Worm (Caenorhabditis elegans) whole organism, late embryonic: ENCODE data around the gene sdz-37.
"Not testable (repeated sequence)": the region's sequence is repeated elsewhere in the genome, so short reads cannot be mapped to it uniquely, and the experiment has no call there.

Experiments
- C08G9.2 ChIP-seq: sonication (generic microtip); optimal IDR thresholded peaks from 2 replicates; lab custom pipeline; 2016; ENCODE audit warnings: mild to moderate bottlenecking, missing genetic modification characterization, moderate library complexity, missing compliant biosample characterization
- T23F11.4 ChIP-seq: fragments of 200-800 bp; sonication (Bioruptor generic); optimal IDR thresholded peaks from 2 replicates; lab custom pipeline; 2018; ENCODE audit warnings: mild to moderate bottlenecking, missing genetic modification characterization, missing compliant biosample characterization
- ama-1 ChIP-seq: fragments of 150-350 bp; optimal IDR thresholded peaks from 2 replicates; lab custom pipeline; 2014
- ceh-14 ChIP-seq: sonication (generic microtip); optimal IDR thresholded peaks from 2 replicates; lab custom pipeline; 2016; ENCODE audit warnings: missing genotype, missing genetic modification characterization, missing compliant biosample characterization
- ceh-18 ChIP-seq: sonication (generic microtip); optimal IDR thresholded peaks from 2 replicates; lab custom pipeline; 2016; ENCODE audit warnings: missing genetic modification characterization, missing compliant biosample characterization
- ceh-19 ChIP-seq: fragments of 200-800 bp; sonication (Bioruptor generic); optimal IDR thresholded peaks from 2 replicates; lab custom pipeline; 2018; ENCODE audit warnings: mild to moderate bottlenecking, missing genetic modification characterization, missing compliant biosample characterization
- ceh-2 ChIP-seq: sonication (generic microtip); optimal IDR thresholded peaks from 2 replicates; lab custom pipeline; 2016; ENCODE audit warnings: missing genotype, missing genetic modification characterization, missing compliant biosample characterization
- ceh-24 ChIP-seq: sonication (generic microtip); optimal IDR thresholded peaks from 2 replicates; lab custom pipeline; 2016; ENCODE audit warnings: mild to moderate bottlenecking, missing genetic modification characterization, missing compliant biosample characterization
- ceh-30 ChIP-seq: fragments of 150-350 bp; optimal IDR thresholded peaks from 2 replicates; lab custom pipeline; 2014; ENCODE audit warnings: missing biosample characterization, missing genetic modification characterization
- ceh-31 ChIP-seq: sonication (generic microtip); optimal IDR thresholded peaks from 2 replicates; lab custom pipeline; 2016; ENCODE audit warnings: missing genetic modification characterization, missing compliant biosample characterization
- ceh-34 ChIP-seq: sonication (generic microtip); optimal IDR thresholded peaks from 2 replicates; lab custom pipeline; 2016; ENCODE audit warnings: mild to moderate bottlenecking, missing genetic modification characterization, missing compliant biosample characterization
- ceh-9 ChIP-seq: sonication (generic microtip); optimal IDR thresholded peaks from 2 replicates; lab custom pipeline; 2016; ENCODE audit warnings: mild to moderate bottlenecking, missing genetic modification characterization, inconsistent platforms, missing compliant biosample characterization
- che-1 ChIP-seq: sonication (generic microtip); optimal IDR thresholded peaks from 2 replicates; lab custom pipeline; 2016; ENCODE audit warnings: mild to moderate bottlenecking, missing genetic modification characterization, missing compliant biosample characterization
- elt-2 ChIP-seq: sonication (generic microtip); optimal IDR thresholded peaks from 2 replicates; lab custom pipeline; 2016; ENCODE audit warnings: missing genetic modification reagents, missing genetic modification characterization, missing compliant biosample characterization
- eyg-1 ChIP-seq: sonication (generic microtip); optimal IDR thresholded peaks from 2 replicates; lab custom pipeline; 2016; ENCODE audit warnings: missing genotype, missing genetic modification characterization, missing compliant biosample characterization
- hlh-13 ChIP-seq: fragments of 200-800 bp; sonication (Bioruptor generic); optimal IDR thresholded peaks from 2 replicates; lab custom pipeline; 2018; ENCODE audit warnings: mild to moderate bottlenecking, missing genetic modification characterization, missing compliant biosample characterization
- lim-6 ChIP-seq: sonication (generic microtip); optimal IDR thresholded peaks from 2 replicates; lab custom pipeline; 2016; ENCODE audit warnings: missing genetic modification characterization, missing compliant biosample characterization
- lin-11 ChIP-seq: fragments of 200-800 bp; sonication (Bioruptor generic); optimal IDR thresholded peaks from 2 replicates; lab custom pipeline; 2018; ENCODE audit warnings: mild to moderate bottlenecking, missing genetic modification characterization, missing compliant biosample characterization
- madf-2 ChIP-seq: sonication (generic microtip); optimal IDR thresholded peaks from 2 replicates; lab custom pipeline; 2017; ENCODE audit warnings: missing genetic modification characterization, missing compliant biosample characterization
- nfya-1 ChIP-seq: sonication (generic microtip); optimal IDR thresholded peaks from 2 replicates; lab custom pipeline; 2017; ENCODE audit warnings: missing genetic modification characterization, mild to moderate bottlenecking, missing compliant biosample characterization, antibody characterized with exemption, moderate library complexity
- nhr-11 ChIP-seq: fragments of 150-350 bp; optimal IDR thresholded peaks from 2 replicates; lab custom pipeline; 2014; ENCODE audit warnings: missing biosample characterization, missing genetic modification characterization
- nhr-232 ChIP-seq: sonication (generic microtip); optimal IDR thresholded peaks from 2 replicates; lab custom pipeline; 2016; ENCODE audit warnings: missing genetic modification characterization, missing compliant biosample characterization
- odd-2 ChIP-seq: sonication (generic microtip); optimal IDR thresholded peaks from 2 replicates; lab custom pipeline; 2017; ENCODE audit warnings: antibody characterized with exemption, mild to moderate bottlenecking, missing genetic modification characterization, missing compliant biosample characterization
- pat-9 ChIP-seq: fragments of 200-800 bp; sonication (Bioruptor generic); optimal IDR thresholded peaks from 2 replicates; lab custom pipeline; 2018; ENCODE audit warnings: mild to moderate bottlenecking, missing genetic modification characterization, moderate library complexity, missing compliant biosample characterization
- pax-1 ChIP-seq: fragments of 150-350 bp; optimal IDR thresholded peaks from 2 replicates; lab custom pipeline; 2014; ENCODE audit warnings: missing biosample characterization, missing genetic modification characterization
- pha-4 ChIP-seq: fragments of 150-350 bp; optimal IDR thresholded peaks from 2 replicates; lab custom pipeline; 2018; ENCODE audit warnings: missing biosample characterization, missing genetic modification reagents, missing genetic modification characterization
- sox-2 ChIP-seq: fragments of 200-800 bp; sonication (Bioruptor generic); IDR thresholded peaks from 2 replicates; pipeline ENCODE4 v1.3.6; 2022; ENCODE audit warnings: missing genetic modification reagents, missing genetic modification characterization, missing compliant biosample characterization
- tbx-2 ChIP-seq: sonication (generic microtip); optimal IDR thresholded peaks from 2 replicates; lab custom pipeline; 2016; ENCODE audit warnings: missing genetic modification characterization, missing compliant biosample characterization
- tbx-7 ChIP-seq: sonication (generic microtip); optimal IDR thresholded peaks from 2 replicates; lab custom pipeline; 2016; ENCODE audit warnings: missing genotype, missing genetic modification characterization, missing compliant biosample characterization
- unc-42 ChIP-seq: sonication (generic microtip); optimal IDR thresholded peaks from 2 replicates; lab custom pipeline; 2016; ENCODE audit warnings: missing genotype, missing genetic modification characterization, missing compliant biosample characterization
- unc-55 ChIP-seq: sonication (generic microtip); optimal IDR thresholded peaks from 2 replicates; lab custom pipeline; 2017; ENCODE audit warnings: missing biosample characterization, missing genetic modification reagents, missing genetic modification characterization
- unc-86 ChIP-seq: sonication (generic microtip); optimal IDR thresholded peaks from 2 replicates; lab custom pipeline; 2016; ENCODE audit warnings: missing genetic modification characterization, missing compliant biosample characterization
- zip-5 ChIP-seq: sonication (generic microtip); optimal IDR thresholded peaks from 2 replicates; lab custom pipeline; 2016; ENCODE audit warnings: missing genetic modification characterization, missing compliant biosample characterization
- ztf-16 ChIP-seq: sonication (generic microtip); optimal IDR thresholded peaks from 2 replicates; lab custom pipeline; 2017; ENCODE audit warnings: missing genetic modification characterization, missing compliant biosample characterization

Gene sdz-37

DNA sequence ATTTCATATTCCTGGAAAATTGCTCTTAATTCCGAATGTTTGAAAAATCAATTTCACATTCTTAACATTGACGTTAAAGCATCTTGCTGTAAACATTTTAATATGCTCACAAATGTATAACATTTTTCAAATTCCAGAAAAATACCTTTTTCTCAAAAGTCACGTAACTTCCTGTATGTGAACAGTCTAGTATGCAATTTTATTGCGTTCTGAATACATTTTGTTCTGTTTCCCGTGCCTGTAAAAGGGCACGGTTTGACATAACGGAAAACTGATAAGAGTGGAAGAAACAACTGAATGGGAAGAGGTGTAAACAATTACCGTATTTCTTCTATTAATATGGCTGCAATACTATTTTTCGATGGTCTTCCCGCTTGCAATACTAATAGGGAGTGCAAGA, 18.2 kb downstream of the sdz-37 start:
- TF ChIP-seq tbx-7 (tag; lab: Kevin White, UChicago) (no peak), nhr-232 (tag; lab: Kevin White, UChicago) (no peak), ceh-9 (tag; lab: Kevin White, UChicago) (no peak), tbx-2 (no peak)
- TF ChIP-seq, all 69 proteins: peak for 0

DNA sequence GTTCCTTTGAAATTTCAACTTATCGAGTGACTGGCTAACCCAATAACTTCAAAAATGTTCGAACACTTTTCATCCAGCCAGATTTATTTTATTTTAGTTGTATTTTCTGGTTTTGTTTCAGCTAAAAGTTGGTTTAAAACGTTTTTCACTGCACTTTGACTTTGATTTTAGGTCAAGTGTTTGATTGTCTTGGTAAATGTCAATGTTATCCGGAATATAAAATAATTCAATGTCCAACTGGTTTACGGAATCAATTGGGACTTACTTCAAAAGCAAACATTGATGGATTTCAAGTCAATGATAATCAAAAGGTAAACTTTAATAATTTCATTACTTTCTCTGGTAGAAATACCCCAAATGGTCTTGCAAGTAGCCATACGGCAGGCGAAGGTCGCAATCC, 19.2 kb downstream of the sdz-37 start:
- TF ChIP-seq tbx-2 (no peak), ceh-24 (tag; lab: Kevin White, UChicago) (no peak), tbx-7 (tag; lab: Kevin White, UChicago) (no peak), elt-2 (tag; lab: Kevin White, UChicago) (no peak), che-1 (no peak), ceh-31 (tag; lab: Kevin White, UChicago) (no peak), ceh-18 (tag; lab: Kevin White, UChicago) (no peak), lin-11 (tag; lab: Kevin White, UChicago) (no peak), madf-2 (tag; lab: Kevin White, UChicago) (no peak), ceh-19 (no peak), nfya-1 (no peak), hlh-13 (GFP tag; lab: Kevin White, UChicago) (no peak), ceh-30 (tag; lab: Kevin White, UChicago) (no peak)

DNA sequence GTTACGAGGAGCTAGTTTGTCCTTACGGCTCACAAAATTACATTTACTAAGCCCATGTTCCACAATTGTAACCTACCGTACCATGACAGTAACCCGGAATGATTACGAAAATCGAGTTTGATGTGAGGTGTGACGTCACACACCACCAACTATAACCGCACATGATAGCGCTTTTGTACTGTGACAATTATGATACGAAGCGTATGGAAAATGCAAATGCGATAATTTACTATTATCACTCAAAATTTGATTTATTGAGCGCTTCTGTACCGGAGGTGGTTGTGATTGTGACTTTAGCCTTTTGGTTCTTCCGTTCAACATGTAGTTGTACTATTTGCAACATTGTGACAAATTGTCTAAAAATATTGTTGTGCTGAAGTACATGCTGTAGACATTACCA, 21.0 kb downstream of the sdz-37 start:
- TF ChIP-seq T23F11.4 (no peak), pat-9 (tag; lab: Kevin White, UChicago) (no peak), ama-1 (lab: Kevin White, UChicago) (no peak), unc-86 (no peak), lim-6 (no peak), ceh-34 (tag; lab: Kevin White, UChicago) (no peak)
- TF ChIP-seq, all 69 proteins: peak for 0

DNA sequence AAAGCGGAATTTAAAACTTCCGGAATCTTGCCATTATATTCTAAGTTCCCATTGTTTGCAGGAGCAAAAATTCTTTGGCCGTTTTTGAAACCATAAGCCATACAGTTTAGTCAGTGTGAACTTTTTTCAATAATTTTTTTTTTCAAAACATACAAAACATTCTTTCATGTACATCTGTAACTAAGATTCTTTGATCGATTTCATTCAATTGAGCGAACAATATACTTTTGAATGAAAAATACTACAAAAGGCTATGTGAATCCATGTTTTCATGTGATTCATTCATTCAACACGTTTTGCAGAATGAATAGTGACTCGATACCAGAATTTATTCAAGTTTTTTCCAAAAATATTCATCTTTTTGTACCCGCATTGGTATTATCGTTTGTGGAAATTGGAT, 22.1 kb downstream of the sdz-37 start, which contains the start of gene ZK666.15:
TSS of gene ZK666.15 (plus strand) at position 301 of the 400 bp plus-strand sequence.
- no peak for TF ChIP-seq unc-55 (GFP tag; lab: Kevin White, UChicago)
- TF ChIP-seq ama-1 (lab: Kevin White, UChicago) = no peak
- TF ChIP-seq pha-4 = no peak
- TF ChIP-seq ceh-14 = no peak

DNA sequence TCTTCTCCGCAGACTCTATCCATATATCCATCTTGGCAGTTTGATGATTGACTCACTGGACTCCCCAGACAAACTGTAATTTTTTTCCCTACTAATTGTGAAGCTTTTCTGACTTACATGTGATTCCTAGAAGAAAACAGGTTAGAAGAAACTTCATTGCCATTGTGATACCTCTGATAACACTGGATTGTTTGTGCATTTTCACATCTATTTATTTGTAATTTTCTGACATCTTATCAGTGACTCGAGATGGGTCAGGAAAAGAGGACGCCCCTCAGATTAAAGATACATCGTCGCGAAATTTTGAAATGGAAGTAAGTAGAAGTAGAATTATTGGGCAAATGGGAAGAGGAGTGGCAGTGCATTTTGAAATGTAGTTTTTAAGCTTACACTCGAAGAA, 25.7 kb downstream of the sdz-37 start, which contains the start of gene clec-61:
TSS of gene clec-61 (minus strand) at position 209 of the 400 bp plus-strand sequence.
- no peak for TF ChIP-seq lim-6
- TF ChIP-seq hlh-13 (GFP tag; lab: Kevin White, UChicago) = no peak
- TF ChIP-seq madf-2 (tag; lab: Kevin White, UChicago) = no peak
- TF ChIP-seq odd-2 = no peak
- no peak for TF ChIP-seq sox-2
- TF ChIP-seq pat-9 (tag; lab: Kevin White, UChicago) = no peak
- no peak for TF ChIP-seq ceh-2
- TF ChIP-seq ztf-16 (tag; lab: Kevin White, UChicago) = no peak
- no peak for TF ChIP-seq ceh-31 (tag; lab: Kevin White, UChicago)

DNA sequence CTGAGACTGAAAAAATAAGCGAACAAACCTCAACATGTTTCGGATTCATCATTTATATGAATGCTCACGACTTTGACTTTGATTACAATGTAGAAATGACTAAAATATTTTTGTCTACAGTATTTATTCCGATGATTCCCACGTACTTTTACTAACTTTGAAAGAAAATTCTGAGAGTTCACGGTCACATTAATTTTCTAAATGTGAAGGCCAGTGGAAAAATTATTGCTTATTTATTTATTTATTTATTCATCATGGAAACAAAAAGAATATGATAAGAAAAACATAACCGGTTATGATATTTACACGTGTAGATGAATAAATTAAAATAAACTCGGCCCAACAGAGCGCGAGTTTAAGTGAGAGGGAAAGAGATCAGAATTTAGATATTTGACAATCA, 28.4 kb downstream of the sdz-37 start, which contains the start of gene ZK666.8:
TSS of gene ZK666.8 (minus strand) at position 101 of the 400 bp plus-strand sequence.
- not testable (repeated sequence) for TF ChIP-seq lin-11, unc-42, zip-5 (tag; lab: Kevin White, UChicago)

DNA sequence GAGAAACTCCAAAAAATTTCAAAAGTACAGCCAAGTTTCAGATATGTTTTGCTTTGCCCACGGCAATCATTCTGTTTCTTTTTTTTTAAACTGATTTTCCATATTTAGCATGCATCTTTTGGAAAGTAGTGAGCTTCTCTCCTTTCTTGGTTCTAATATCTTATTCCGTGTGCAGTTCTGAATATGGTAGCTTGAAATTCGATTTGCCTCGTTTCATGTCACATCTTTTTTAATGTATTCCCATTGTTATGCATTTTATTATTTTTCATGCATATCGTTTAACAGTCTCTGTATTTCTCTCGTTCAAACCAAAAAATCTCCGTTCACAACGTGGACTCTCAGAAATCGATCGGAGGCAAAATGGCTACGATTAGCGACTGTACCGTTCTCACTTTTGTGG, 29.8 kb downstream of the sdz-37 start, which contains the start of gene ZK666.14:
TSS of gene ZK666.14 (plus strand) at position 301 of the 400 bp plus-strand sequence.
- TF ChIP-seq ceh-24 (tag; lab: Kevin White, UChicago) = no peak
- TF ChIP-seq pax-1 = no peak
- no peak for TF ChIP-seq C08G9.2
- TF ChIP-seq lim-6 = no peak
- no peak for TF ChIP-seq nhr-11
- no peak for TF ChIP-seq eyg-1 (tag; lab: Kevin White, UChicago)
- no peak for TF ChIP-seq zip-5 (tag; lab: Kevin White, UChicago)
